Worm (Caenorhabditis elegans) whole organism, L3 larva: Measurements from ENCODE around the gene F09C12.2.

Source experiments
- ama-1 ChIP-seq: fragments of 150-350 bp; optimal IDR thresholded peaks from 2 replicates; lab custom pipeline; 2018
- mdl-1 ChIP-seq: fragments of 150-350 bp; optimal IDR thresholded peaks from 2 replicates; lab custom pipeline; 2014; ENCODE audit warnings: missing biosample characterization, missing genetic modification characterization
- nhr-12 ChIP-seq: fragments of 150-350 bp; optimal IDR thresholded peaks from 2 replicates; lab custom pipeline; 2014; ENCODE audit warnings: missing biosample characterization, missing genetic modification characterization
- nhr-23 ChIP-seq: fragments of 150-350 bp; optimal IDR thresholded peaks from 2 replicates; lab custom pipeline; 2014; ENCODE audit warnings: missing biosample characterization, missing genetic modification reagents, missing genetic modification characterization

DNA sequence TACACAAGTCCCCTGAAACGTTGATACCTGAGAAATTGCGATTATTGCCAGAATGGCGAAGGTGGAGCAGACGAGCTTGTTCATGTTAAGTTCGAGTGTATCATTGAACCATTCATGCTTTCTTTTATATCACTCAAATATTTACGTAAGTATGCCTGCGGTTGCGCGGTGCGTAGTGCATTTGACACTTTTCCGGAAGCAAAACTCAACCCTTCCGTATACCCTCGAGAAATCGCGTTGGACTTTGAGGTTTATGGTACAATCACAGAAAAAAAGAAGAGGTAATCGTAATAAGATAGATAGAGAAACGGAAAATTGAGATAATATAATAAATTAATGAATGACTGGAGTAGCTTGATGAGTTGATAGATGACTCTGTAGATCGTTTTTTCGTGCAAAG, 40.3 kb upstream of the F09C12.2 start, which contains the start of gene idpb-2:
- TF ChIP-seq mdl-1 (tag; lab: Kevin White, UChicago) = no peak
- TF ChIP-seq nhr-23 = no peak
- TF ChIP-seq ama-1 (lab: Kevin White, UChicago) = no peak
- no peak for TF ChIP-seq nhr-12 (tag; lab: Kevin White, UChicago)
